Worm (Caenorhabditis elegans): ENCODE results near the gene C32H11.4.

The C32H11.4 gene

ce11 chrIV:12948470-12948869 is 27.4 kb downstream of the C32H11.4 start, which contains the start of gene F55G11.10:
F55G11.10 (plus strand) TSS chrIV:12948770.
- TF ChIP-seq unc-62 (GFP tag; optimal IDR thresholded peaks at IDR 0.05): no peak

- TF ChIP-seq unc-62 (GFP tag; optimal IDR thresholded peaks at IDR 0.05): no peak
Observed at ce11 chrIV:12957730-12958129, 36.7 kb downstream of the C32H11.4 start, which contains the start of gene F55G11.6. F55G11.6 (plus strand) TSS chrIV:12958030.

- no peak for TF ChIP-seq unc-62 (GFP tag; optimal IDR thresholded peaks at IDR 0.05)
Observed at ce11 chrIV:12960136-12960535, 39.1 kb downstream of the C32H11.4 start, which contains the start of gene F55G11.7. F55G11.7 (plus strand) TSS chrIV:12960436.

- no peak for TF ChIP-seq unc-62 (GFP tag; optimal IDR thresholded peaks at IDR 0.05)
Observed at ce11 chrIV:12962564-12962963, 41.5 kb downstream of the C32H11.4 start, which contains the start of gene F55G11.8. F55G11.8 (plus strand) TSS chrIV:12962808.

ce11 chrIV:12964648-12965047 is 43.6 kb downstream of the C32H11.4 start:
- no peak for TF ChIP-seq unc-62 (GFP tag; optimal IDR thresholded peaks at IDR 0.05)

- no peak for TF ChIP-seq unc-62 (GFP tag; optimal IDR thresholded peaks at IDR 0.05)
Observed at ce11 chrIV:12965074-12965473, 44.0 kb downstream of the C32H11.4 start, which contains the start of gene dod-22. dod-22 (plus strand) TSS chrIV:12965374.

- no peak for TF ChIP-seq unc-62 (GFP tag; optimal IDR thresholded peaks at IDR 0.05)
Observed at ce11 chrIV:12967303-12967702, 46.2 kb downstream of the C32H11.4 start.

- TF ChIP-seq unc-62 (GFP tag; optimal IDR thresholded peaks at IDR 0.05): no peak
Observed at ce11 chrIV:12969141-12969540, 48.1 kb downstream of the C32H11.4 start, which contains the start of gene F55G11.2. F55G11.2 (minus strand) TSS chrIV:12969289.

ce11 chrIV:12971994-12972520 is 51.0 kb downstream of the C32H11.4 start:
- TF ChIP-seq unc-62 (GFP tag; optimal IDR thresholded peaks at IDR 0.05): no peak

- TF ChIP-seq unc-62 (GFP tag; optimal IDR thresholded peaks at IDR 0.05): no peak
Observed at ce11 chrIV:12972780-12973179, 51.7 kb downstream of the C32H11.4 start.
